Worm (Caenorhabditis elegans) whole organism, late embryonic: ENCODE data around the gene Y43F8C.6.

ENCODE experiments used
- C38D4.7 ChIP-seq: fragments of 200-800 bp; sonication (Bioruptor generic); optimal IDR thresholded peaks from 2 replicates; lab custom pipeline; 2018; ENCODE audit warnings: mild to moderate bottlenecking, missing genetic modification characterization, moderate library complexity, missing compliant biosample characterization
- F13H6.1 ChIP-seq: sonication (generic microtip); optimal IDR thresholded peaks from 2 replicates; lab custom pipeline; 2016; ENCODE audit warnings: missing genetic modification characterization, missing compliant biosample characterization
- K02D7.2 ChIP-seq: sonication (generic microtip); optimal IDR thresholded peaks from 2 replicates; lab custom pipeline; 2017; ENCODE audit warnings: mild to moderate bottlenecking, missing genetic modification characterization, missing compliant biosample characterization
- K09A11.1 ChIP-seq: sonication (generic microtip); optimal IDR thresholded peaks from 2 replicates; lab custom pipeline; 2017; ENCODE audit warnings: antibody characterized with exemption, mild to moderate bottlenecking, missing genetic modification characterization, missing compliant biosample characterization; ENCODE audit not compliant: insufficient read depth
- T23F11.4 ChIP-seq: fragments of 200-800 bp; sonication (Bioruptor generic); optimal IDR thresholded peaks from 2 replicates; lab custom pipeline; 2018; ENCODE audit warnings: mild to moderate bottlenecking, missing genetic modification characterization, missing compliant biosample characterization
- ahr-1 ChIP-seq: sonication (generic microtip); optimal IDR thresholded peaks from 2 replicates; lab custom pipeline; 2016; ENCODE audit warnings: missing genetic modification characterization, missing compliant biosample characterization
- ama-1 ChIP-seq: fragments of 150-350 bp; optimal IDR thresholded peaks from 2 replicates; lab custom pipeline; 2014
- ceh-14 ChIP-seq: sonication (generic microtip); optimal IDR thresholded peaks from 2 replicates; lab custom pipeline; 2016; ENCODE audit warnings: missing genotype, missing genetic modification characterization, missing compliant biosample characterization
- ceh-18 ChIP-seq: sonication (generic microtip); optimal IDR thresholded peaks from 2 replicates; lab custom pipeline; 2016; ENCODE audit warnings: missing genetic modification characterization, missing compliant biosample characterization
- ceh-2 ChIP-seq: sonication (generic microtip); optimal IDR thresholded peaks from 2 replicates; lab custom pipeline; 2016; ENCODE audit warnings: missing genotype, missing genetic modification characterization, missing compliant biosample characterization
- ceh-24 ChIP-seq: sonication (generic microtip); optimal IDR thresholded peaks from 2 replicates; lab custom pipeline; 2016; ENCODE audit warnings: mild to moderate bottlenecking, missing genetic modification characterization, missing compliant biosample characterization
- ceh-30 ChIP-seq: fragments of 150-350 bp; optimal IDR thresholded peaks from 2 replicates; lab custom pipeline; 2014; ENCODE audit warnings: missing biosample characterization, missing genetic modification characterization
- ceh-34 ChIP-seq: sonication (generic microtip); optimal IDR thresholded peaks from 2 replicates; lab custom pipeline; 2016; ENCODE audit warnings: mild to moderate bottlenecking, missing genetic modification characterization, missing compliant biosample characterization
- ceh-45 ChIP-seq: fragments of 200-800 bp; sonication (Bioruptor generic); IDR thresholded peaks from 2 replicates; pipeline ENCODE4 v1.3.6; 2022; ENCODE audit warnings: missing genetic modification reagents, missing genetic modification characterization, missing compliant biosample characterization
- ceh-48 ChIP-seq: sonication (generic microtip); optimal IDR thresholded peaks from 2 replicates; lab custom pipeline; 2016; ENCODE audit warnings: missing genetic modification characterization, inconsistent platforms, missing compliant biosample characterization
- ceh-6 ChIP-seq: fragments of 200-800 bp; sonication (Bioruptor generic); optimal IDR thresholded peaks from 2 replicates; lab custom pipeline; 2018; ENCODE audit warnings: mild to moderate bottlenecking, missing genetic modification characterization, missing compliant biosample characterization
- che-1 ChIP-seq: sonication (generic microtip); optimal IDR thresholded peaks from 2 replicates; lab custom pipeline; 2016; ENCODE audit warnings: mild to moderate bottlenecking, missing genetic modification characterization, missing compliant biosample characterization
- elt-4 ChIP-seq: sonication (generic microtip); optimal IDR thresholded peaks from 2 replicates; lab custom pipeline; 2016; ENCODE audit warnings: missing genetic modification characterization, missing compliant biosample characterization
- eyg-1 ChIP-seq: sonication (generic microtip); optimal IDR thresholded peaks from 2 replicates; lab custom pipeline; 2016; ENCODE audit warnings: missing genotype, missing genetic modification characterization, missing compliant biosample characterization
- fax-1 ChIP-seq: sonication (generic microtip); optimal IDR thresholded peaks from 2 replicates; lab custom pipeline; 2016; ENCODE audit warnings: missing genotype, missing genetic modification characterization, missing compliant biosample characterization
- gmeb-2 ChIP-seq: sonication (generic microtip); optimal IDR thresholded peaks from 2 replicates; lab custom pipeline; 2016; ENCODE audit warnings: missing genetic modification characterization, inconsistent platforms, missing compliant biosample characterization
- hlh-13 ChIP-seq: fragments of 200-800 bp; sonication (Bioruptor generic); optimal IDR thresholded peaks from 2 replicates; lab custom pipeline; 2018; ENCODE audit warnings: mild to moderate bottlenecking, missing genetic modification characterization, missing compliant biosample characterization
- hlh-15 ChIP-seq: sonication (generic microtip); optimal IDR thresholded peaks from 2 replicates; lab custom pipeline; 2016; ENCODE audit warnings: missing genetic modification characterization, missing compliant biosample characterization
- hlh-30 ChIP-seq: sonication (generic microtip); optimal IDR thresholded peaks from 2 replicates; lab custom pipeline; 2017; ENCODE audit warnings: antibody characterized with exemption, missing genetic modification characterization, missing compliant biosample characterization; ENCODE audit not compliant: insufficient read depth
- hlh-8 ChIP-seq: sonication (generic microtip); optimal IDR thresholded peaks from 2 replicates; lab custom pipeline; 2016; ENCODE audit warnings: missing genotype, missing genetic modification characterization, missing compliant biosample characterization
- lim-6 ChIP-seq: sonication (generic microtip); optimal IDR thresholded peaks from 2 replicates; lab custom pipeline; 2016; ENCODE audit warnings: missing genetic modification characterization, missing compliant biosample characterization
- lin-11 ChIP-seq: fragments of 200-800 bp; sonication (Bioruptor generic); optimal IDR thresholded peaks from 2 replicates; lab custom pipeline; 2018; ENCODE audit warnings: mild to moderate bottlenecking, missing genetic modification characterization, missing compliant biosample characterization
- nhr-11 ChIP-seq: fragments of 150-350 bp; optimal IDR thresholded peaks from 2 replicates; lab custom pipeline; 2014; ENCODE audit warnings: missing biosample characterization, missing genetic modification characterization
- pag-3 ChIP-seq: sonication (generic microtip); optimal IDR thresholded peaks from 2 replicates; lab custom pipeline; 2016; ENCODE audit warnings: missing compliant biosample characterization, missing genetic modification characterization, borderline replicate concordance
- pat-9 ChIP-seq: fragments of 200-800 bp; sonication (Bioruptor generic); optimal IDR thresholded peaks from 2 replicates; lab custom pipeline; 2018; ENCODE audit warnings: mild to moderate bottlenecking, missing genetic modification characterization, moderate library complexity, missing compliant biosample characterization
- pha-2 ChIP-seq: sonication (generic microtip); optimal IDR thresholded peaks from 2 replicates; lab custom pipeline; 2017; ENCODE audit warnings: mild to moderate bottlenecking, missing genetic modification characterization, missing compliant biosample characterization
- pha-4 ChIP-seq: fragments of 150-350 bp; optimal IDR thresholded peaks from 2 replicates; lab custom pipeline; 2018; ENCODE audit warnings: missing biosample characterization, missing genetic modification reagents, missing genetic modification characterization
- pqm-1 ChIP-seq: sonication (generic microtip); optimal IDR thresholded peaks from 2 replicates; lab custom pipeline; 2016; ENCODE audit warnings: missing genetic modification characterization, missing compliant biosample characterization
- pros-1 ChIP-seq: fragments of 150-350 bp; optimal IDR thresholded peaks from 2 replicates; lab custom pipeline; 2014; ENCODE audit warnings: missing biosample characterization, missing genetic modification reagents, missing genetic modification characterization
- ref-2 ChIP-seq: sonication (generic microtip); optimal IDR thresholded peaks from 2 replicates; lab custom pipeline; 2016; ENCODE audit warnings: missing genetic modification characterization, missing compliant biosample characterization
- rnt-1 ChIP-seq: sonication (generic microtip); optimal IDR thresholded peaks from 2 replicates; lab custom pipeline; 2016; ENCODE audit warnings: missing genetic modification characterization, missing compliant biosample characterization
- sdc-2 ChIP-seq: sonication (generic microtip); optimal IDR thresholded peaks from 2 replicates; lab custom pipeline; 2016; ENCODE audit warnings: missing genotype, missing genetic modification characterization, missing compliant biosample characterization
- sox-2 ChIP-seq: fragments of 200-800 bp; sonication (Bioruptor generic); IDR thresholded peaks from 2 replicates; pipeline ENCODE4 v1.3.6; 2022; ENCODE audit warnings: missing genetic modification reagents, missing genetic modification characterization, missing compliant biosample characterization
- tbx-7 ChIP-seq: sonication (generic microtip); optimal IDR thresholded peaks from 2 replicates; lab custom pipeline; 2016; ENCODE audit warnings: missing genotype, missing genetic modification characterization, missing compliant biosample characterization
- unc-42 ChIP-seq: sonication (generic microtip); optimal IDR thresholded peaks from 2 replicates; lab custom pipeline; 2016; ENCODE audit warnings: missing genotype, missing genetic modification characterization, missing compliant biosample characterization
- ztf-16 ChIP-seq: sonication (generic microtip); optimal IDR thresholded peaks from 2 replicates; lab custom pipeline; 2017; ENCODE audit warnings: missing genetic modification characterization, missing compliant biosample characterization

Y43F8C.6 gene

ce11 chrV:19636194-19636584 is 4.5 kb downstream of the Y43F8C.6 start:
- TF ChIP-seq pros-1 (tag; lab: Kevin White, UChicago) (no peak), ceh-18 (tag; lab: Kevin White, UChicago) (no peak), ceh-48 (tag; lab: Kevin White, UChicago) (no peak), che-1 (tag; lab: Kevin White, UChicago) (no peak), elt-4 (no peak), hlh-13 (GFP tag; lab: Kevin White, UChicago) (no peak), hlh-8 (tag; lab: Kevin White, UChicago) (no peak), ceh-34 (no peak), ceh-2 (no peak), ceh-24 (tag; lab: Kevin White, UChicago) (no peak), unc-42 (tag; lab: Kevin White, UChicago) (no peak), ref-2 (tag; lab: Kevin White, UChicago) (no peak), C38D4.7 (GFP tag; lab: Kevin White, UChicago) (no peak), tbx-7 (tag; lab: Kevin White, UChicago) (no peak), ahr-1 (tag; lab: Kevin White, UChicago) (no peak), hlh-30 (tag; lab: Kevin White, UChicago) (no peak)

DNA sequence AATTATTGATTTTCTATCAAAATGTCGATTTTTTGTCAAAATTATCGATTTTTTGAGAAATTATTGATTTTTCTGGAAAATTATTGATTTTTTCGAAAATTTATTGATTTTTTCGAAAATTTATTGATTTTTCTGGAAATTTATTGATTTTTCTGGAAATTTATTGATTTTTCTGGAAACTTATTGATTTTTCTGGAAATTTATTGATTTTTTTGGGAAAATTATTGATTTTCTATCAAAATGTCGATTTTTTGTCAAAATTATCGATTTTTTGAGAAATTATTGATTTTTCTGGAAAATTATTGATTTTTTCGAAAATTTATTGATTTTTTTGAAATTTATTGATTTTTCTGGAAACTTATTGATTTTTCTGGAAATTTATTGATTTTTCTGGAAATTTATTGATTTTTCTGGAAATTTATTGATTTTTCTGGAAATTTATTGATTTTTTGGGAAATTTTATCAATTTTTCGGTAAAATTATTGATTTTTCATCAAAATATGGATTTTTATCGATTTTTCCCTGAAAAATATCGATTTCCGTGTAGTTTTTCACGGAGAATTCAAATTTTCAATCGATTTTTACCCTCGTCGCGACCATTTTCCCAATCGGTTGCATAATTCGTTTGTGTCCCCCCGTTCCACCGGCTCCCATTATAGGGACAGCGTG is 5.0 kb downstream of the Y43F8C.6 start:
- TF ChIP-seq ceh-48 (tag; lab: Kevin White, UChicago): peak; percentile 86

- TF ChIP-seq pqm-1 (tag; lab: Kevin White, UChicago) (no peak), C38D4.7 (GFP tag; lab: Kevin White, UChicago) (no peak), K02D7.2 (tag; lab: Kevin White, UChicago) (no peak), ceh-14 (tag; lab: Kevin White, UChicago) (no peak), pat-9 (no peak), eyg-1 (no peak), gmeb-2 (tag; lab: Kevin White, UChicago) (no peak), ceh-30 (tag; lab: Kevin White, UChicago) (no peak), ama-1 (no peak), ceh-24 (tag; lab: Kevin White, UChicago) (no peak), nhr-11 (tag; lab: Kevin White, UChicago) (no peak), ceh-18 (tag; lab: Kevin White, UChicago) (no peak), sox-2 (no peak), lin-11 (tag; lab: Kevin White, UChicago) (no peak), pha-4 (no peak), fax-1 (tag; lab: Kevin White, UChicago) (no peak), sdc-2 (tag; lab: Kevin White, UChicago) (no peak), F13H6.1 (tag; lab: Kevin White, UChicago) (no peak)
- TF ChIP-seq, all 69 proteins: peak for 0
Observed at ce11 chrV:19634197-19634596, 6.5 kb downstream of the Y43F8C.6 start.

DNA sequence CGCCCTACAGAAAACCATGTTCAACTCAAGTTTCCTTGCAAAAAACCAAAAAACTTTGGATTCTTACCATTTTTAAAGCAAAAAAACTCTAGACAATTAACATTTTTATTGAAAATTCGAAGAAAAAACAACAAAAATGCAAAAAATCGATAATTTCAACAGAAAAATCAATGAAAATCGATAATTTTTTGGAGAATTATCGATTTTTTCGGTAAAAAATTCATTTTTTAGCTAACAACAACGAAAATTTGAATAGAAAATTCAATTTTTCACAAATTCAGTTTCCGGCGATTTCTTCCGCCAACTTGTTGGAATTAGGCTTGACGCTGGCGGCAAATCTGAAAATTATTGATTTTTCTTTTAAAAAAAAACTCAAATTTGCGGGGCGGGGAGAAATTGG is 7.8 kb downstream of the Y43F8C.6 start:
- TF ChIP-seq pag-3 (tag; lab: Kevin White, UChicago) (no peak), pha-2 (tag; lab: Kevin White, UChicago) (no peak), ceh-48 (tag; lab: Kevin White, UChicago) (peak; percentile 61)

ce11 chrV:19632546-19632945 is 8.2 kb downstream of the Y43F8C.6 start, which contains the start of gene Y43F8C.5:
Gene Y43F8C.5, minus strand, starts transcription at chrV:19632646.
- TF ChIP-seq F13H6.1 (tag; lab: Kevin White, UChicago): no peak
- TF ChIP-seq ceh-6 (GFP tag; lab: Kevin White, UChicago): no peak
- TF ChIP-seq ama-1: no peak
- TF ChIP-seq ztf-16: no peak
- TF ChIP-seq ceh-2: no peak
- no peak for TF ChIP-seq lim-6
- no peak for TF ChIP-seq che-1 (tag; lab: Kevin White, UChicago)
- TF ChIP-seq sox-2: no peak
- TF ChIP-seq T23F11.4 (GFP tag; lab: Kevin White, UChicago): no peak
- no peak for TF ChIP-seq tbx-7 (tag; lab: Kevin White, UChicago)
- TF ChIP-seq K02D7.2 (tag; lab: Kevin White, UChicago): no peak
- TF ChIP-seq K09A11.1: no peak
- TF ChIP-seq ceh-45 (GFP tag; lab: Robert Waterston, UW): no peak
- no peak for TF ChIP-seq lin-11 (tag; lab: Kevin White, UChicago)
- TF ChIP-seq rnt-1: no peak
- no peak for TF ChIP-seq hlh-15 (tag; lab: Kevin White, UChicago)
